Worm (Caenorhabditis elegans) whole organism, L4 larva: Measurements from ENCODE around the gene srbc-60.
"Not testable (repeated sequence)": the region's sequence is repeated elsewhere in the genome, so short reads cannot be mapped to it uniquely, and the experiment has no call there.

Source experiments
- ZK337.2 ChIP-seq: fragments of 200-800 bp; sonication (Bioruptor generic); IDR thresholded peaks from 2 replicates; pipeline ENCODE4 v1.3.6; 2022; ENCODE audit warnings: missing genetic modification reagents, missing genetic modification characterization, missing compliant biosample characterization
- attf-4 ChIP-seq: sonication (generic microtip); optimal IDR thresholded peaks from 3 replicates; lab custom pipeline; 2017; ENCODE audit warnings: missing biosample characterization, missing genetic modification characterization
- daf-8 ChIP-seq: fragments of 200-800 bp; sonication (Bioruptor generic); IDR thresholded peaks from 2 replicates; pipeline ENCODE4 v1.3.6; 2022; ENCODE audit warnings: missing genetic modification characterization, missing compliant biosample characterization
- hlh-11 ChIP-seq: fragments of 200-800 bp; sonication (Bioruptor generic); optimal IDR thresholded peaks from 2 replicates; lab custom pipeline; 2018; ENCODE audit warnings: mild to moderate bottlenecking, missing genetic modification characterization, missing compliant biosample characterization
- hmg-1.1 ChIP-seq: fragments of 200-800 bp; sonication (Bioruptor generic); IDR thresholded peaks from 2 replicates; pipeline ENCODE4 v1.3.6; 2022; ENCODE audit warnings: missing genetic modification reagents, missing genetic modification characterization, missing compliant biosample characterization
- lsy-2 ChIP-seq, 2 experiments: fragments of 150-350 bp in 1 of 2; sonication (generic microtip) in 1 of 2; optimal IDR thresholded peaks; 2 replicates each; lab custom pipeline; 2014 to 2017; ENCODE audit warnings: missing biosample characterization in 2 of 2, missing genetic modification characterization in 2 of 2
- unc-62 ChIP-seq, 3 experiments: fragments of 150-350 bp in 1 of 3; sonication (generic microtip); optimal IDR thresholded peaks in 2 of 3; peaks in 1 of 3; 1 replicate in 1 of 3; 2 replicates in 2 of 3; lab custom pipeline; 2014 to 2017; ENCODE audit warnings: missing biosample characterization in 3 of 3, missing genetic modification characterization in 3 of 3, missing genetic modification reagents in 3 of 3, missing genotype in 1 of 3

The srbc-60 gene

DNA sequence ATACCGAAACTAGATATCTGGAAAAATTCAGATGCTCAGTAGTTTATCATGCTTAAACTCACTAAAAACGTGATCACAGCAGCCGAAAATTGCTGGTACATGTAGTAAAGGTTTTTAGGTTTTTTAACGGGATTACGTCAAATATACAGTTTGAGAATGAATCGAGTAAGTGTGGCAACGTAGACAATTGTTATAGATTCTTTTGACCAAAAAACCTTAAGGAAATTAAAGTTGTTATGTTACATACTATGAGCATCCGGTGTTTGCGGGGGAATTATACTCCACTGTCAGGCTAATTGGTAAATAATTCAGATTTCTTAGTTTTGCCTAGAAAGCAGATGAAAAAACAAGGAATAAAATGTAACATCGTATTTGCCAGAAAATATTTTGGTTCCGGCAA is 40.5 kb downstream of the srbc-60 start, which contains the start of gene srx-32:
Gene srx-32, minus strand, starts transcription at position 101 of the 400 bp plus-strand sequence.
- TF ChIP-seq unc-62 (GFP tag; optimal IDR thresholded peaks at IDR 0.05 in 1 of 2; lab: Kevin White, UChicago) = peak in 1 of 2 experiments; percentile 30
- not testable (repeated sequence) for TF ChIP-seq unc-62 (tag; optimal IDR thresholded peaks at IDR 0.05; lab: Kevin White, UChicago)

DNA sequence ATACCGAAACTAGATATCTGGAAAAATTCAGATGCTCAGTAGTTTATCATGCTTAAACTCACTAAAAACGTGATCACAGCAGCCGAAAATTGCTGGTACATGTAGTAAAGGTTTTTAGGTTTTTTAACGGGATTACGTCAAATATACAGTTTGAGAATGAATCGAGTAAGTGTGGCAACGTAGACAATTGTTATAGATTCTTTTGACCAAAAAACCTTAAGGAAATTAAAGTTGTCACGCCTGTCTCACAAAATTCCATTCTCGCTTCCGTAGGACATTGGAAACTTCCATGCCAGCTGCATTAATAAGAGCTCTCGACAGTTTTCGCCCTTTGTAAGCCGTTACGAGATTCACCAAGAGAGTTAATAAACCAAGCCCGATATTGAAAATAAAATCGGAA is 42.8 kb downstream of the srbc-60 start, which contains the start of gene srx-31:
Gene srx-31, minus strand, starts transcription at position 101 of the 400 bp plus-strand sequence.
- TF ChIP-seq hmg-1.1; ZK337.2; attf-4 (tag; lab: Kevin White, UChicago): not testable (repeated sequence)

DNA sequence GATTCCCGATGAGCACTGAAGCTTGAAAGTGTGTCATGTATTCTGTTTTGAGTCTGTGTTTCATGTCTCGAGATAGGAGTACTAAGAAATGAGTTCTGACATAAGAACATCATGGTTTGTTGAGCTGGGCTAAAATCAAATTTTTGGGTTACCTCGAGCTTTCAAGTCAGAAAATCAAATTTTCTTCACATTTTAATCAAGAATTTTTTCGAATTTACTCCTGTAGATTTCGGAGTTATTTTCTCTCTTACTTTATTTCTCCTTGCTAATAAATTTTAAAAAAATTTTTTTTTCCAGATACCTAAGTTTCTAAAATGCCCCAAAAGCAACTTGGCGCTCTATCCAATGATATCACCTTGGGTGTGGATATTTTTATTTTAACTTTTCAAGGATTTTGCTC is 46.0 kb downstream of the srbc-60 start, which contains the start of gene F41H8.2:
Gene F41H8.2, plus strand, starts transcription at position 301 of the 400 bp plus-strand sequence.
- TF ChIP-seq hlh-11 (tag; lab: Kevin White, UChicago) = no peak
- TF ChIP-seq lsy-2 (tag; optimal IDR thresholded peaks at IDR 0.05; lab: Kevin White, UChicago) = no peak
- no peak for TF ChIP-seq daf-8 (GFP tag; lab: Robert Waterston, UW)
- TF ChIP-seq, all 104 proteins: peak for 0
